Worm (Caenorhabditis elegans) whole organism, young adult: ENCODE data around the gene cut-1.

Experiments used
- B0019.2 ChIP-seq: fragments of 200-800 bp; sonication (Bioruptor generic); conservative IDR thresholded peaks from 2 replicates; pipeline ENCODE4 v1.3.6; 2022; ENCODE audit warnings: missing genetic modification reagents, missing genetic modification characterization, missing compliant biosample characterization
- B0336.3 ChIP-seq: fragments of 200-800 bp; sonication (Bioruptor generic); IDR thresholded peaks from 2 replicates; pipeline ENCODE4 v1.3.6; 2022; ENCODE audit warnings: missing genetic modification characterization, missing compliant biosample characterization
- C06A6.2 ChIP-seq: fragments of 200-800 bp; sonication (Bioruptor generic); conservative IDR thresholded peaks from 2 replicates; pipeline ENCODE4 v1.3.6; 2022; ENCODE audit warnings: missing genetic modification characterization, missing compliant biosample characterization
- F23B12.7 ChIP-seq: sonication (generic microtip); optimal IDR thresholded peaks from 2 replicates; lab custom pipeline; 2017; ENCODE audit warnings: missing genetic modification characterization, mild to moderate bottlenecking, missing compliant biosample characterization, antibody characterized with exemption, moderate library complexity; ENCODE audit not compliant: insufficient read depth
- F33H1.4 ChIP-seq: fragments of 200-800 bp; sonication (Bioruptor generic); IDR thresholded peaks from 2 replicates; pipeline ENCODE4 v1.3.6; 2022; ENCODE audit warnings: missing genetic modification reagents, missing genetic modification characterization, missing compliant biosample characterization
- F49E8.2 ChIP-seq: sonication (generic microtip); optimal IDR thresholded peaks from 3 replicates; lab custom pipeline; 2017; ENCODE audit warnings: missing genetic modification characterization, mild to moderate bottlenecking, missing compliant biosample characterization, antibody characterized with exemption, moderate library complexity; ENCODE audit not compliant: insufficient read depth
- F52B5.7 ChIP-seq: sonication (generic microtip); optimal IDR thresholded peaks from 2 replicates; lab custom pipeline; 2016; ENCODE audit warnings: mild to moderate bottlenecking, missing genetic modification characterization, missing compliant biosample characterization
- F57A8.1 ChIP-seq: fragments of 200-800 bp; sonication (Bioruptor generic); optimal IDR thresholded peaks from 2 replicates; lab custom pipeline; 2018; ENCODE audit warnings: mild to moderate bottlenecking, missing genetic modification characterization, moderate library complexity, missing compliant biosample characterization
- K11D2.4 ChIP-seq: fragments of 200-800 bp; sonication (Bioruptor generic); IDR thresholded peaks from 2 replicates; pipeline ENCODE4 v1.3.6; 2022; ENCODE audit warnings: missing genetic modification reagents, missing genetic modification characterization, missing compliant biosample characterization
- K12H6.12 ChIP-seq: fragments of 200-800 bp; sonication (Bioruptor generic); optimal IDR thresholded peaks from 2 replicates; lab custom pipeline; 2018; ENCODE audit warnings: mild to moderate bottlenecking, missing genetic modification characterization, missing compliant biosample characterization
- T07F8.4 ChIP-seq: sonication (generic microtip); optimal IDR thresholded peaks from 2 replicates; lab custom pipeline; 2016; ENCODE audit warnings: mild to moderate bottlenecking, missing genetic modification characterization, moderate library complexity, missing compliant biosample characterization
- Y56A3A.18 ChIP-seq: fragments of 200-800 bp; sonication (Bioruptor generic); IDR thresholded peaks from 2 replicates; pipeline ENCODE4 v1.3.6; 2022; ENCODE audit warnings: missing genetic modification reagents, missing genetic modification characterization, missing compliant biosample characterization
- akir-1 ChIP-seq: fragments of 200-800 bp; sonication (Bioruptor generic); optimal IDR thresholded peaks from 2 replicates; lab custom pipeline; 2018; ENCODE audit warnings: mild to moderate bottlenecking, missing genetic modification characterization, moderate library complexity, missing compliant biosample characterization
- athp-1 ChIP-seq: sonication (generic microtip); optimal IDR thresholded peaks from 2 replicates; lab custom pipeline; 2017; ENCODE audit warnings: mild to moderate bottlenecking, missing genetic modification characterization, missing compliant biosample characterization
- attf-3 ChIP-seq: fragments of 200-800 bp; sonication (Bioruptor generic); conservative IDR thresholded peaks from 2 replicates; pipeline ENCODE4 v1.3.6; 2022; ENCODE audit warnings: missing genetic modification reagents, missing genetic modification characterization, missing compliant biosample characterization
- attf-5 ChIP-seq: fragments of 200-800 bp; sonication (Bioruptor generic); optimal IDR thresholded peaks from 2 replicates; lab custom pipeline; 2018; ENCODE audit warnings: mild to moderate bottlenecking, missing genetic modification characterization, missing compliant biosample characterization
- attf-6 ChIP-seq: fragments of 200-800 bp; sonication (Bioruptor generic); IDR thresholded peaks from 2 replicates; pipeline ENCODE4 v1.3.6; 2022; ENCODE audit warnings: missing genetic modification reagents, missing genetic modification characterization, missing compliant biosample characterization
- bed-2 ChIP-seq: fragments of 200-800 bp; sonication (Bioruptor generic); IDR thresholded peaks from 2 replicates; pipeline ENCODE4 v1.3.6; 2022; ENCODE audit warnings: missing genetic modification reagents, missing genetic modification characterization, missing compliant biosample characterization
- ceh-58 ChIP-seq: fragments of 200-800 bp; sonication (Bioruptor generic); IDR thresholded peaks from 2 replicates; pipeline ENCODE4 v1.3.6; 2022; ENCODE audit warnings: missing genetic modification characterization, missing compliant biosample characterization
- ceh-91 ChIP-seq: fragments of 200-800 bp; sonication (Bioruptor generic); IDR thresholded peaks from 2 replicates; pipeline ENCODE4 v1.3.6; 2022; ENCODE audit warnings: missing genetic modification reagents, missing genetic modification characterization, missing compliant biosample characterization
- dpl-1 ChIP-seq: fragments of 150-350 bp; optimal IDR thresholded peaks from 2 replicates; lab custom pipeline; 2014; ENCODE audit warnings: missing biosample characterization, missing genetic modification reagents, missing genetic modification characterization
- egl-18 ChIP-seq: fragments of 200-800 bp; sonication (Bioruptor generic); IDR thresholded peaks from 2 replicates; pipeline ENCODE4 v1.3.6; 2022; ENCODE audit warnings: missing genetic modification reagents, missing genetic modification characterization, missing compliant biosample characterization
- egl-44 ChIP-seq: fragments of 200-800 bp; sonication (Bioruptor generic); IDR thresholded peaks from 2 replicates; pipeline ENCODE4 v1.3.6; 2022; ENCODE audit warnings: missing genetic modification reagents, missing genetic modification characterization, missing compliant biosample characterization
- gei-17 ChIP-seq: fragments of 200-800 bp; sonication (Bioruptor generic); optimal IDR thresholded peaks from 2 replicates; lab custom pipeline; 2018; ENCODE audit warnings: mild to moderate bottlenecking, missing genetic modification characterization, missing compliant biosample characterization
- hlh-12 ChIP-seq: sonication (generic microtip); optimal IDR thresholded peaks from 2 replicates; lab custom pipeline; 2016; ENCODE audit warnings: missing genetic modification characterization, missing compliant biosample characterization
- hlh-26 ChIP-seq: fragments of 200-800 bp; sonication (Bioruptor generic); conservative IDR thresholded peaks from 2 replicates; pipeline ENCODE4 v1.3.6; 2022; ENCODE audit warnings: missing genetic modification reagents, missing genetic modification characterization, missing compliant biosample characterization
- hsf-1 ChIP-seq: fragments of 200-800 bp; sonication (Bioruptor generic); IDR thresholded peaks from 2 replicates; pipeline ENCODE4 v1.3.6; 2022; ENCODE audit warnings: missing genetic modification reagents, missing genetic modification characterization, missing compliant biosample characterization
- lin-54 ChIP-seq: fragments of 200-800 bp; sonication (Bioruptor generic); optimal IDR thresholded peaks from 2 replicates; lab custom pipeline; 2018; ENCODE audit warnings: mild to moderate bottlenecking, missing genetic modification characterization, missing compliant biosample characterization
- lsl-1 ChIP-seq: fragments of 200-800 bp; sonication (Bioruptor generic); optimal IDR thresholded peaks from 2 replicates; lab custom pipeline; 2018; ENCODE audit warnings: mild to moderate bottlenecking, missing genetic modification characterization, moderate library complexity, missing compliant biosample characterization
- lsy-27 ChIP-seq: sonication (generic microtip); optimal IDR thresholded peaks from 2 replicates; lab custom pipeline; 2017; ENCODE audit warnings: missing genetic modification characterization, mild to moderate bottlenecking, missing compliant biosample characterization, antibody characterized with exemption, missing genotype, borderline replicate concordance; ENCODE audit not compliant: insufficient read depth
- madf-3 ChIP-seq: fragments of 200-800 bp; sonication (Bioruptor generic); IDR thresholded peaks from 2 replicates; pipeline ENCODE4 v1.3.6; 2022; ENCODE audit warnings: missing genetic modification reagents, missing genetic modification characterization, missing compliant biosample characterization
- mcd-1 ChIP-seq: fragments of 200-800 bp; sonication (Bioruptor generic); IDR thresholded peaks from 2 replicates; pipeline ENCODE4 v1.3.6; 2022; ENCODE audit warnings: missing genetic modification reagents, missing genetic modification characterization, missing compliant biosample characterization
- nfya-1 ChIP-seq: sonication (generic microtip); optimal IDR thresholded peaks from 2 replicates; lab custom pipeline; 2017; ENCODE audit warnings: antibody characterized with exemption, missing compliant biosample characterization, missing genetic modification characterization, borderline replicate concordance; ENCODE audit not compliant: insufficient read depth
- nhr-80 ChIP-seq: sonication (generic microtip); optimal IDR thresholded peaks from 2 replicates; lab custom pipeline; 2016; ENCODE audit warnings: missing genetic modification characterization, missing compliant biosample characterization
- rec-8 ChIP-seq, 2 experiments: sonication (generic microtip); optimal IDR thresholded peaks; 2 replicates each; lab custom pipeline; 2016; ENCODE audit warnings: mild to moderate bottlenecking in 2 of 2, missing genetic modification characterization in 2 of 2, missing genetic modification reagents in 2 of 2, missing genotype in 2 of 2, missing biosample characterization in 1 of 2, missing compliant biosample characterization in 1 of 2, moderate library complexity in 1 of 2
- sdz-38 ChIP-seq: sonication (generic microtip); optimal IDR thresholded peaks from 2 replicates; lab custom pipeline; 2016; ENCODE audit warnings: missing genotype, missing genetic modification characterization, missing compliant biosample characterization
- sea-2 ChIP-seq: fragments of 200-800 bp; sonication (Bioruptor generic); IDR thresholded peaks from 2 replicates; pipeline ENCODE4 v1.3.6; 2022; ENCODE audit warnings: missing genetic modification characterization, missing compliant biosample characterization
- snpc-3.4 ChIP-seq: sonication (generic microtip); optimal IDR thresholded peaks from 2 replicates; lab custom pipeline; 2017; ENCODE audit warnings: missing genetic modification characterization, mild to moderate bottlenecking, missing compliant biosample characterization, antibody characterized with exemption, moderate library complexity, missing genotype, missing genetic modification reagents
- snpc-4 ChIP-seq, 5 experiments: fragments of 150-350 bp in 1 of 5; sonication (generic microtip) in 4 of 5; optimal IDR thresholded peaks; 2 replicates each; lab custom pipeline; 2014 to 2018; ENCODE audit warnings: missing genetic modification characterization in 5 of 5, missing biosample characterization in 3 of 5, antibody characterized with exemption in 2 of 5, mild to moderate bottlenecking in 2 of 5, missing compliant biosample characterization in 2 of 5, missing genotype in 2 of 5, moderate library complexity in 2 of 5, missing genetic modification reagents in 1 of 5
- sptf-2 ChIP-seq: fragments of 200-800 bp; sonication (Bioruptor generic); optimal IDR thresholded peaks from 2 replicates; lab custom pipeline; 2018; ENCODE audit warnings: mild to moderate bottlenecking, missing genetic modification characterization, missing compliant biosample characterization
- tbp1 ChIP-seq: fragments of 200-800 bp; sonication (Bioruptor generic); optimal IDR thresholded peaks from 2 replicates; lab custom pipeline; 2018; ENCODE audit warnings: mild to moderate bottlenecking, missing genetic modification characterization, missing compliant biosample characterization
- tlf-1 ChIP-seq: fragments of 200-800 bp; sonication (Bioruptor generic); optimal IDR thresholded peaks from 2 replicates; lab custom pipeline; 2018; ENCODE audit warnings: mild to moderate bottlenecking, missing genetic modification characterization, missing compliant biosample characterization
- unc-130 ChIP-seq: sonication (generic microtip); optimal IDR thresholded peaks from 2 replicates; lab custom pipeline; 2016; ENCODE audit warnings: missing genetic modification reagents, missing genetic modification characterization, missing compliant biosample characterization
- zfh-2 ChIP-seq: fragments of 200-800 bp; sonication (Bioruptor generic); conservative IDR thresholded peaks from 2 replicates; pipeline ENCODE4 v1.3.6; 2022; ENCODE audit warnings: missing genetic modification reagents, missing genetic modification characterization, missing compliant biosample characterization
- ztf-22 ChIP-seq: fragments of 200-800 bp; sonication (Bioruptor generic); optimal IDR thresholded peaks from 2 replicates; lab custom pipeline; 2018; ENCODE audit warnings: mild to moderate bottlenecking, missing genetic modification characterization, moderate library complexity, missing compliant biosample characterization
- ztf-26 ChIP-seq: sonication (generic microtip); optimal IDR thresholded peaks from 2 replicates; lab custom pipeline; 2017; ENCODE audit warnings: missing genetic modification characterization, missing compliant biosample characterization
- ztf-28 ChIP-seq: fragments of 200-800 bp; sonication (Bioruptor generic); IDR thresholded peaks from 2 replicates; pipeline ENCODE4 v1.3.6; 2022; ENCODE audit warnings: missing genetic modification reagents, missing genetic modification characterization, missing compliant biosample characterization

The cut-1 gene

ce11 chrII:11297217-11297738 is 28.4 kb downstream of the cut-1 start, which contains the start of gene saps-1 (continued):
- TF ChIP-seq F33H1.4 (GFP tag; lab: Robert Waterston, UW) (peak; percentile 76), rec-8 (tag; optimal IDR thresholded peaks at IDR 0.05; lab: Kevin White, UChicago) (no peak), sptf-2 (GFP tag; lab: Kevin White, UChicago) (no peak), K11D2.4 (0 out of 2 replicates have a peak, but pooled peaks have one; percentile 28), ztf-28 (no peak), hsf-1 (GFP tag; lab: Robert Waterston, UW) (no peak), lsl-1 (GFP tag; lab: Kevin White, UChicago) (peak; percentile 95), sea-2 (no peak), F57A8.1 (GFP tag; lab: Kevin White, UChicago) (no peak), unc-130 (GFP tag; lab: Kevin White, UChicago) (no peak), ceh-58 (GFP tag; lab: Robert Waterston, UW) (no peak), mcd-1 (GFP tag; lab: Robert Waterston, UW) (peak; percentile 76), Y56A3A.18 (GFP tag; lab: Robert Waterston, UW) (no peak), tlf-1 (peak; percentile 22), bed-2 (GFP tag; lab: Robert Waterston, UW) (no peak), K12H6.12 (tag; lab: Kevin White, UChicago) (no peak), B0019.2 (0 out of 2 replicates have a peak, but pooled peaks have one; percentile 12), gei-17 (GFP tag; lab: Kevin White, UChicago) (no peak), dpl-1 (GFP tag; lab: Kevin White, UChicago) (peak; percentile 77), lin-54 (GFP tag; lab: Kevin White, UChicago) (peak; percentile 68), ztf-26 (no peak), F52B5.7 (tag; lab: Kevin White, UChicago) (no peak), C06A6.2 (GFP tag; lab: Robert Waterston, UW) (no peak), lsy-27 (tag; lab: Kevin White, UChicago) (no peak), sdz-38 (no peak), attf-3 (no peak), zfh-2 (GFP tag; lab: Robert Waterston, UW) (no peak), tbp1 (GFP tag; lab: Kevin White, UChicago) (peak; percentile 56), attf-5 (GFP tag; lab: Kevin White, UChicago) (peak; percentile 60), hlh-12 (tag; lab: Kevin White, UChicago) (no peak), T07F8.4 (tag; lab: Kevin White, UChicago) (no peak), athp-1 (tag; lab: Kevin White, UChicago) (peak; percentile 30), ztf-22 (no peak), ceh-91 (GFP tag; lab: Robert Waterston, UW) (peak; percentile 84), F49E8.2 (no peak), egl-44 (GFP tag; lab: Robert Waterston, UW) (no peak), hlh-26 (GFP tag; lab: Robert Waterston, UW) (no peak), snpc-3.4 (tag; lab: Kevin White, UChicago) (peak; percentile 54), B0336.3 (GFP tag; lab: Robert Waterston, UW) (0 out of 2 replicates have a peak, but pooled peaks have one; percentile 40), F23B12.7 (no peak), nfya-1 (tag; lab: Kevin White, UChicago) (no peak), attf-6 (GFP tag; lab: Robert Waterston, UW) (no peak), akir-1 (GFP tag; lab: Kevin White, UChicago) (no peak), madf-3 (0 out of 2 replicates have a peak, but pooled peaks have one; percentile 35), snpc-4 (GFP tag; optimal IDR thresholded peaks at IDR 0.05; lab: Kevin White, UChicago) (no peak), snpc-4 (tag; optimal IDR thresholded peaks at IDR 0.05; lab: Kevin White, UChicago) (peak in 2 of 4 experiments; percentile 12 to 44), nhr-80 (tag; lab: Kevin White, UChicago) (no peak), egl-18 (GFP tag; lab: Robert Waterston, UW) (no peak)
